Worm (Caenorhabditis elegans) whole organism, L2 larva: ENCODE measurements around the gene C27D6.3.

ENCODE experiments used
- Y55F3AM.14 ChIP-seq: fragments of 200-800 bp; sonication (Bioruptor generic); optimal IDR thresholded peaks from 2 replicates; lab custom pipeline; 2018; ENCODE audit warnings: mild to moderate bottlenecking, missing genetic modification characterization, missing compliant biosample characterization
- alr-1 ChIP-seq: fragments of 150-350 bp; optimal IDR thresholded peaks from 2 replicates; lab custom pipeline; 2014; ENCODE audit warnings: missing biosample characterization, missing genetic modification characterization
- ceh-82 ChIP-seq: fragments of 150-350 bp; optimal IDR thresholded peaks from 2 replicates; lab custom pipeline; 2014; ENCODE audit warnings: missing biosample characterization, missing genetic modification characterization
- egl-27 ChIP-seq: sonication (generic microtip); optimal IDR thresholded peaks from 3 replicates; lab custom pipeline; 2017; ENCODE audit warnings: missing biosample characterization, missing genetic modification reagents, missing genetic modification characterization
- lin-13 ChIP-seq: fragments of 150-350 bp; optimal IDR thresholded peaks from 2 replicates; lab custom pipeline; 2014; ENCODE audit warnings: missing biosample characterization, missing genetic modification reagents, missing genetic modification characterization
- nhr-11 ChIP-seq: fragments of 150-350 bp; optimal IDR thresholded peaks from 2 replicates; lab custom pipeline; 2014; ENCODE audit warnings: missing biosample characterization, missing genetic modification characterization
- nhr-23 ChIP-seq: fragments of 150-350 bp; optimal IDR thresholded peaks from 2 replicates; lab custom pipeline; 2014; ENCODE audit warnings: missing biosample characterization, missing genetic modification reagents, missing genetic modification characterization
- sem-4 ChIP-seq: fragments of 150-350 bp; optimal IDR thresholded peaks from 2 replicates; lab custom pipeline; 2014; ENCODE audit warnings: missing biosample characterization, missing genetic modification reagents, missing genetic modification characterization
- snpc-4 ChIP-seq: fragments of 150-350 bp; optimal IDR thresholded peaks from 2 replicates; lab custom pipeline; 2014; ENCODE audit warnings: missing biosample characterization, missing genetic modification characterization
- zag-1 ChIP-seq: fragments of 150-350 bp; optimal IDR thresholded peaks from 2 replicates; lab custom pipeline; 2014; ENCODE audit warnings: missing biosample characterization, missing genetic modification characterization

DNA sequence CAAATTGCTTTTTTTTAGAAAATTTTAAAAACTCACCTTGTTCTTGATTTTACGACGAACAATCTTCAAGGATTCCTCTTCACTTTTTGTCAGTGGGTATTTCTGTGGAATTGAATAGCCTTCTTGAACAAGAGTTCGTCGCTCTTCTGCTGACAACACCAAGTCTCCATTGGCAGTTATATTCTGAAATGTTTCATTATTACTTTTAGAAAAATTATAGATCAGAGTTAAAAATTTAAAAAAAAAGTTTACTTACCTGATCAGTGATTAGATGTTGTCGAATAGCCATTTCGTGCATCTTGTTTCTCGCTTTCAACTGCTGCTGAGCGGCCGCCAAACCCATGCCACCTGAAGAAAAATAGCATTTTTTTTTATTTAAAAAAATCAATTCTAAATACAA lies 6.0 kb upstream of the C27D6.3 start:
- TF ChIP-seq nhr-11 (tag; lab: Kevin White, UChicago) (no peak), sem-4 (no peak), egl-27 (no peak), snpc-4 (tag; lab: Kevin White, UChicago) (no peak), nhr-23 (no peak), alr-1 (no peak), lin-13 (no peak), zag-1 (tag; lab: Kevin White, UChicago) (no peak), ceh-82 (tag; lab: Kevin White, UChicago) (no peak), Y55F3AM.14 (no peak)
